Fruit fly (Drosophila melanogaster): ENCODE measurements around the gene Dus2.

Gene Dus2

DNA sequence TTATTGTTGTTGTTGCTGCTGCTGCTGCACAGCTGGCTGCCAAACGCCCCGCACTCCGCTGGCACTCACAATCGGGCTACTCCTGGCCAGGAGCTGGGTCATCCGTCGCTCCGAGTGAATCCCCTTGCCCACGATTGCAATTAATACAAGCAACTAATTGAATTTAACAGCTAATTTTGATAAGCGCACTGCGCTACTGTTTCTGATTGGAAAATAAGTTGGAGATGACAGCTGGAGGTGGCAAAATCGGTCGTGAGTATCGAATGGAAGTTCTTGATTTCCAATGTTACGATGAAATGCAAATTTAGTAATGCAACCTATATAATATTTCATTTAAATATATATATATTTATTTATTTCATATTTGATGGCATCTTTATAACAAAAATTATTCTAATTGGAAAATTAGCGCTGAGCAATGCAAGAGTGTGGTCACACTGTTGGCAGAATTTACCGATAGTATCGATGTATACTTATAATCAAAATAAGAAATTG is 3.9 kb upstream of the Dus2 start, which contains the start of gene CG42271 (continued):
- TF ChIP-seq otp (GFP tag; IDR thresholded peaks at IDR 0.05) (0 out of 3 replicates have a peak, but pooled peaks have one; percentile 7), CG12236 (GFP tag; optimal IDR thresholded peaks at IDR 0.05) (no peak), salm (tag; optimal IDR thresholded peaks at IDR 0.05) (no peak), kah (GFP tag; optimal IDR thresholded peaks at IDR 0.05) (no peak), crol (GFP tag; IDR thresholded peaks at IDR 0.05) (no peak), Oli (tag; optimal IDR thresholded peaks at IDR 0.05) (peak; percentile 7), CG12391 (tag; optimal IDR thresholded peaks at IDR 0.05) (peak; percentile 65), nau (GFP tag; optimal IDR thresholded peaks at IDR 0.05) (no peak), CG10462 (GFP tag; optimal IDR thresholded peaks at IDR 0.05) (no peak), insv (GFP tag; optimal IDR thresholded peaks at IDR 0.05) (peak; percentile 58 to 98), eve (GFP tag; optimal IDR thresholded peaks at IDR 0.05) (no peak), CG8924 (tag; optimal IDR thresholded peaks at IDR 0.05) (peak; percentile 69), danr (GFP tag; IDR thresholded peaks at IDR 0.05) (no peak), zen (tag; optimal IDR thresholded peaks at IDR 0.05) (peak; percentile 53), fd96Cb (tag; optimal IDR thresholded peaks at IDR 0.05) (peak; percentile 16), CG32767 (GFP tag; IDR thresholded peaks at IDR 0.05) (no peak), CG12769 (tag; optimal IDR thresholded peaks at IDR 0.05) (no peak), jumu (GFP tag; optimal IDR thresholded peaks at IDR 0.05) (no peak), CG17328 (GFP tag; IDR thresholded peaks at IDR 0.05) (no peak), CG2129 (GFP tag; IDR thresholded peaks at IDR 0.05; ENCODE audit: partially characterized antibody) (peak; percentile 62), vnd (GFP tag; IDR thresholded peaks at IDR 0.05; ENCODE audit: partially characterized antibody) (peak; percentile 94), PHDP (tag; optimal IDR thresholded peaks at IDR 0.05) (no peak), CG14050 (GFP tag; IDR thresholded peaks at IDR 0.05) (no peak), sob (GFP tag; IDR thresholded peaks at IDR 0.05) (peak; percentile 52), Sin3A (optimal IDR thresholded peaks at IDR 0.05) (no peak), trem (tag; optimal IDR thresholded peaks at IDR 0.05) (peak; percentile 50), CG15601 (tag; optimal IDR thresholded peaks at IDR 0.05) (peak; percentile 41), CG11456 (GFP tag; IDR thresholded peaks at IDR 0.05) (no peak), H2.0 (GFP tag; IDR thresholded peaks at IDR 0.05) (no peak), Drgx (GFP tag; IDR thresholded peaks at IDR 0.05) (no peak), Optix (GFP tag; IDR thresholded peaks at IDR 0.05) (no peak), Max (GFP tag; optimal IDR thresholded peaks at IDR 0.05) (no peak), exex (tag; optimal IDR thresholded peaks at IDR 0.05) (no peak), HLHmδ (GFP tag; optimal IDR thresholded peaks at IDR 0.05) (no peak), CG6254 (GFP tag; optimal IDR thresholded peaks at IDR 0.05) (no peak), Sry-β (GFP tag; optimal IDR thresholded peaks at IDR 0.05) (peak; percentile 55), Abd-B (GFP tag; optimal IDR thresholded peaks at IDR 0.05) (peak; percentile 41), CG15011 (GFP tag; optimal IDR thresholded peaks at IDR 0.05) (no peak), CG17359 (tag; optimal IDR thresholded peaks at IDR 0.05) (peak; percentile 34), TFAM (GFP tag; optimal IDR thresholded peaks at IDR 0.05) (no peak), ro (GFP tag; IDR thresholded peaks at IDR 0.05) (no peak), zen2 (GFP tag; IDR thresholded peaks at IDR 0.05; ENCODE audit: partially characterized antibody) (peak; percentile 89), al (GFP tag; IDR thresholded peaks at IDR 0.05) (0 out of 2 replicates have a peak, but pooled peaks have one; percentile 30), sens (GFP tag) (peak; percentile 34), bsh (GFP tag; optimal IDR thresholded peaks at IDR 0.05) (peak in 1 of 2 experiments; percentile 36), sd (tag; optimal IDR thresholded peaks at IDR 0.05) (no peak), Pdp1 (GFP tag; optimal IDR thresholded peaks at IDR 0.05) (no peak), CG4730 (GFP tag; IDR thresholded peaks at IDR 0.05) (no peak), stc (GFP tag; IDR thresholded peaks at IDR 0.05) (no peak), Camta (GFP tag; optimal IDR thresholded peaks at IDR 0.05) (no peak), lab (GFP tag; optimal IDR thresholded peaks at IDR 0.05) (no peak)

Measured in whole organism, embryonic.